Worm (Caenorhabditis elegans): Measurements from ENCODE around the gene rpi-1.
"Not testable (repeated sequence)": the region's sequence is repeated elsewhere in the genome, so short reads cannot be mapped to it uniquely, and the experiment has no call there.

Gene rpi-1

ce11 chrII:13968007-13968406 lies 5.8 kb upstream of the rpi-1 start:
- TF ChIP-seq egrh-3 (GFP tag; IDR thresholded peaks at IDR 0.05), result peak; percentile 36; the same call in 1 of the 2 replicates
- not testable (repeated sequence) for TF ChIP-seq snpc-4 (GFP tag; optimal IDR thresholded peaks at IDR 0.05)
- TF ChIP-seq snpc-4 (tag; optimal IDR thresholded peaks at IDR 0.05), result peak in 1 of 4 experiments; percentile 47
- peak; percentile 51; the same call in 1 of the 2 replicates for TF ChIP-seq zfh-2 (GFP tag; conservative IDR thresholded peaks at IDR 0.05)
- 0 out of 2 replicates have a peak, but pooled peaks have one; percentile 40 for TF ChIP-seq lag-1 (GFP tag; IDR thresholded peaks at IDR 0.05)

- TF ChIP-seq ztf-26 (tag; optimal IDR thresholded peaks at IDR 0.05) (no peak), ztf-3 (GFP tag; optimal IDR thresholded peaks at IDR 0.05) (no peak), sptf-2 (GFP tag; optimal IDR thresholded peaks at IDR 0.05) (no peak), ets-4 (GFP tag; optimal IDR thresholded peaks at IDR 0.05) (no peak), akir-1 (GFP tag; optimal IDR thresholded peaks at IDR 0.05) (no peak), B0261.1 (tag; optimal IDR thresholded peaks at IDR 0.05) (no peak), Y53F4B.3 (GFP tag; IDR thresholded peaks at IDR 0.05) (no peak), lsl-1 (GFP tag; optimal IDR thresholded peaks at IDR 0.05) (no peak), aptf-3 (GFP tag; IDR thresholded peaks at IDR 0.05) (no peak), B0336.3 (GFP tag; IDR thresholded peaks at IDR 0.05) (no peak), rec-8 (tag; optimal IDR thresholded peaks at IDR 0.05) (no peak)
Measured at ce11 chrII:13966242-13966641, 4.0 kb upstream of the rpi-1 start, which contains the start of gene W07G1.7. Gene W07G1.7 (minus strand): TSS chrII:13966342.

DNA sequence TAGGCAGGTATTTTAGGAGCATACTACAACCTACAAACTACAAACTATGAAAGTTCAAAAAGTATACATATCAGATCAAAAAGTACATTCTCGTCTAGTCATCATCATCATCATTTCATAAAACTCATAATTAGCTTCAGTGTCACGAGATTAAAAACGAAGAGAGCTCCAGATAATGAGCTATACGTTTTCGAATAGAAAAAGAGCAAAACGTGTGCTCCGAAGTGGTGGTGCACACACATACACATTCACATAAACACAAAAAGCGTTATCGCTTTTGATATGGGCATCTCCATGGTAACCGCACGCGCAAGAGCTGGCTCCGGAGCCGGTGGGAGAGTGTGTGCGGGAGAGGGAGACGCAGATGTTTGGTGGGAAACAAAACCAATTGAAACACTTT lies 2.1 kb upstream of the rpi-1 start:
- TF ChIP-seq C17E4.6 (GFP tag; IDR thresholded peaks at IDR 0.05) (no peak), C06A6.2 (GFP tag; conservative IDR thresholded peaks at IDR 0.05) (no peak)

DNA sequence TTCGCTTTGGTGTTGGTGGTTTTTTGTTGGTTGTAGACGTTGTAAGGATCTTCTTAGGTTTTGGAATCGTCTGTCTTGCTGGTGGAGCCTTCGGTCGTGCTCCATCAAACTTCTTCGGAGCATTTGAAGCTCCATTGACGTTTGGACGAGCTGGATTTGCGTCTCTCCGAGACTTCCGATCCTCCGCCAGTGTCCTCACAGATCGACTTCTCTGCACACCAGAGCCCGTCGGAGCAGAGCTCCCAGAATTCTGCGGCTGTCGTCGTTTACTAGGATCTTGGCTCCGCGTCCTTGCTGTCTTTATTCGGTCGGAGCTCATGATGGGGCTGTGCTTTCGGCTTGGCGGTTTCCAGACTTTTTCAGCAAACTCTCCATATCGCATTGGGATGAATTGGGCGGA lies 652 bp downstream of the rpi-1 start:
- TF ChIP-seq F22D6.2 (tag; optimal IDR thresholded peaks at IDR 0.05) (no peak), ztf-26 (tag; optimal IDR thresholded peaks at IDR 0.05) (no peak), xnd-1 (tag; optimal IDR thresholded peaks at IDR 0.05) (no peak), zfh-2 (GFP tag; conservative IDR thresholded peaks at IDR 0.05) (peak; percentile 68)

DNA sequence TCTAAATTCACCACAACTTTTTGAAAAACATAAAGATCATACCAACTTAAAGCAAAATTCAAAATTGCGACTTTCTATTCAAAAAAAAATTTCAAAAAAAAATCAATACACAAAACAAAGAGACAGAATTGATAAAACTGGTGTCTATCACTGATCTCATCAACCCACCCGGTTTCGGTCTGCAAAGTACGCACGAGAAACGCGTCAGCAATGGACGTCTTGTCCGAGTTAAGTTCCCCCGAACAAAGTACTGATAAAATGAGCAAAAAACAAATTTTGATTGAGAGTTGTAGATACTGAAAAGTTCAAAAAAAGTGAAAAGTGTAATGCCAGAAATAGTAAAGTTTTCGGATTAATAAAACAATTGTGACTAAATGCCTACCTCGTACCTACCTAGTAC lies 3.9 kb downstream of the rpi-1 start:
- TF ChIP-seq ZK185.1 (tag; optimal IDR thresholded peaks at IDR 0.05; ENCODE audit: poor library complexity, severe bottlenecking), result no peak
- no peak for TF ChIP-seq lin-35 (GFP tag; optimal IDR thresholded peaks at IDR 0.05)
- TF ChIP-seq dox-1 (GFP tag; IDR thresholded peaks at IDR 0.05), result no peak
- no peak for TF ChIP-seq cebp-1 (GFP tag; IDR thresholded peaks at IDR 0.05)
- peak; percentile 18 for TF ChIP-seq cebp-1 (tag; optimal IDR thresholded peaks at IDR 0.05)
- 0 out of 2 replicates have a peak, but pooled peaks have one; percentile 14 for TF ChIP-seq mcd-1 (GFP tag; IDR thresholded peaks at IDR 0.05)
- no peak for TF ChIP-seq aptf-3 (GFP tag; IDR thresholded peaks at IDR 0.05)
- TF ChIP-seq let-526 (GFP tag; IDR thresholded peaks at IDR 0.05), result no peak
- TF ChIP-seq nhr-179 (tag; optimal IDR thresholded peaks at IDR 0.05), result no peak
- peak; percentile 80 for TF ChIP-seq ztf-18 (tag; optimal IDR thresholded peaks at IDR 0.05)
- TF ChIP-seq ceh-27 (GFP tag; optimal IDR thresholded peaks at IDR 0.05), result no peak
- TF ChIP-seq attf-5 (GFP tag; optimal IDR thresholded peaks at IDR 0.05), result no peak
- no peak for TF ChIP-seq pha-4 (tag; optimal IDR thresholded peaks at IDR 0.05)
- TF ChIP-seq nhr-80 (tag; optimal IDR thresholded peaks at IDR 0.05), result peak; percentile 76
- TF ChIP-seq snpc-4 (GFP tag; optimal IDR thresholded peaks at IDR 0.05), result no peak
- TF ChIP-seq snpc-4 (tag; optimal IDR thresholded peaks at IDR 0.05), result no peak
